Worm (Caenorhabditis elegans): ENCODE data around the gene npr-4.

DNA sequence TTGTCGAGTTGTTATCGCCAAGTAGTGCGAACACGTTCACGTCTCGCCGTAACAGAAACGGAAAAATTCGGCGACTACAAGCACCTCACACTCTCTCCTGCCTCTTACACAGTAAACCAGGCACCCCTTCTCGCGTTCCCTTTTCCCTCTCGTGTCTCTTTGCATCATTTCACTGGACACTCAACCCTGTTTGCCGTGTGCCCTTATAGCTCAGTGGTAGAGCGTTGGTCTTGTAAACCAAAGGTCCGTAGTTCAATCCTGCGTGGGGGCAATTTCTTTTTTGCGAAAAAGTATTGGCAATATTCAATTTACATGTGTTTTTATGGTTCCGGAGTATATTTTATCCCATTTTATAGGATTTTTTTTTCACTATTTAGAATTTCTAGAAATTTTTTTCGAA, 12.1 kb upstream of the npr-4 start:
- TF ChIP-seq ama-1 (optimal IDR thresholded peaks at IDR 0.05) (no peak), flt-1 (GFP tag; IDR thresholded peaks at IDR 0.05) (peak; percentile 97), B0310.2 (tag; optimal IDR thresholded peaks at IDR 0.05) (peak; percentile 89), ceh-13 (GFP tag; optimal IDR thresholded peaks at IDR 0.05) (peak; percentile 86), hnd-1 (tag; optimal IDR thresholded peaks at IDR 0.05) (peak; percentile 85), tbx-37 (GFP tag; conservative IDR thresholded peaks at IDR 0.05) (peak; percentile 96), tbx-11 (GFP tag; IDR thresholded peaks at IDR 0.05) (peak; percentile 98), scrt-1 (GFP tag; IDR thresholded peaks at IDR 0.05) (peak; percentile 96), ceh-36 (tag; optimal IDR thresholded peaks at IDR 0.05) (no peak), hmbx-1 (tag; optimal IDR thresholded peaks at IDR 0.05) (peak; percentile 64), tra-4 (tag; optimal IDR thresholded peaks at IDR 0.05) (peak; percentile 79), aly-1 (tag; optimal IDR thresholded peaks at IDR 0.05) (peak; percentile 93), hmg-4 (GFP tag; optimal IDR thresholded peaks at IDR 0.05) (no peak), pes-1 (GFP tag; IDR thresholded peaks at IDR 0.05) (peak; percentile 96)
